Worm (Caenorhabditis elegans): ENCODE results near the gene F47D12.9.

The F47D12.9 gene

DNA sequence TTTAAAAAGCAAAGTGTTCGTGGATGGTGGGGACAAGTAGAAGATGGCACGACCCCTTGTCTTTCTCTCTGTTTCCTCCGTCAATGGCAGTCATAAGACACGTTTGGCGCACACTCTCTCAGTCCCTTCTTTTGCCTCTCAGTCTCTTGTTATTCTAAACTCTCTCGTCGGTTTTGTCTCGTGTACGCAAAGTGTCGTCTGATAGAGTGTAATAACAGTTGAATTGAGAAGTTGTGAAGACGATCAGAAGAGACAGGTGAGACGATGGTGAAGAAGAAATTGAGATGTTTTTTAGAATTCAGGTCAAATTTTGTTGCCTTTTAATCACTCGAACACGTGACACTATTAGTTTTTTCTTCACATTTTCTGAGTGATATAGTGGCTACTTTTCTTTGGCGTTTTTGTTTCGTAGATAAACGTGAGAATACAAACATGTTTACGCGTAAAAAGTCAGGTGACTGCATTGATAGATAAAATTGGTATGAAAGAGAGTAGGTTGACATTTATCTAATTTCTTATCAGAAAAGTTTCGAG lies at the start of gene F47D12.9:
Gene F47D12.9 (minus strand): TSS at position 267 of the 534 bp plus-strand sequence.
- TF ChIP-seq unc-62 (GFP tag; optimal IDR thresholded peaks at IDR 0.05): no peak

DNA sequence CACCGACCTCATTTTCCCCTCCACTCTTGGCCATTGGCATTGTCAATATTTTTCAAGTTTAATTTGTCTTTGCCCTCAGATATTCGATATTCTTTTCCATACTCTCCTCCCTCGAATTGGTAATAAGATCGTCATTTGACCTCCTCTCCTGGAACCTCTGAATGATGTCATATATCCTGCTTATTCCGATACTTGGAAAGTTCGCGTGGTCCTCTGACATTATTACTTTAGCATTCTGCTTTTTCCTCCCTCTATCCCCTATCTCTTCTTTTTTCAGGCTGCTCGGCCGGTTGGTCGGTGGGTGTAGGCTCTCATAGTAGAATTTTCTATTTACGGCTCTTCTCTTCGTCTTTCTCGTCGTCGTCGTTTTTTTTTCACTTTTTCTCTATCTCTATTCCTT lies 49.3 kb upstream of the F47D12.9 start:
- TF ChIP-seq unc-62 (GFP tag; optimal IDR thresholded peaks at IDR 0.05): no peak

DNA sequence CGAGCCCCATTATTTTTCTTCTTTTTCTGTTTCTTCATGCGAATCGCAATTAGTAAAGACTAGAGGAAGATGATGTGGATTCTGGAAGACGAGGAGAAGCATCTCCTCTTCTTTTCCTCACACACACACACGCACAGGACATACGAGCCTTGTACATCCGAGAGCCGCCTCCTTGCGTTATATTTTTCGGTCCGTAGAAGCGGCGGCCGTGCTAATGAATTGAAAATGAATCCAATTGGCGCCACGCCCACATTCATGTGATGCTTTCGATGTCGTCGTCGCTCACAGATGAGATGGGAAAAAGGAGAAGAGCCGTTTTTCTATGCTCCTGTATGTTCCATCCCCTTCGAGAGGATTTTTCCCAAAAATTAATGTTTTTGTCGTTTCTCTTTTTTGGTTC lies 48.3 kb upstream of the F47D12.9 start:
- no peak for TF ChIP-seq unc-62 (GFP tag; optimal IDR thresholded peaks at IDR 0.05)

DNA sequence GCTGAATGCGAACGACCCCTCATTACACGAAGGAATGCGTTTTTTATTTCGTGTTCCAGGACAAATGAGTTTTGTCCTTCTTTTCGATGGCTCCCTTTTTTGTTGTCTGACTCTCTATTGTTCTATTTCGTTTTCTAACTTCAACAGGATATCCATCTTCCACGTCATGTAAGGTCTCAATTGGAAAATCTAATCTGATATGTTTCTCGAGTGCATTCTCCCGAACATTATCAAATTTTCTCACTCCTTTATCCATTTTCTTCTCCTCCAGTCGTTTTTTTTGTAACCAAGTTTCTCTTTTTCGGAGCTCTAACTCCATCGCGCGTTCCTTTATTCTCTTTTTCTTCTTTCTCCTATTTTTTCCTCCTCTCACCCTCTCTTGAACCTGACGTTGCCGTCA lies 47.2 kb upstream of the F47D12.9 start:
- TF ChIP-seq unc-62 (GFP tag; optimal IDR thresholded peaks at IDR 0.05): no peak

DNA sequence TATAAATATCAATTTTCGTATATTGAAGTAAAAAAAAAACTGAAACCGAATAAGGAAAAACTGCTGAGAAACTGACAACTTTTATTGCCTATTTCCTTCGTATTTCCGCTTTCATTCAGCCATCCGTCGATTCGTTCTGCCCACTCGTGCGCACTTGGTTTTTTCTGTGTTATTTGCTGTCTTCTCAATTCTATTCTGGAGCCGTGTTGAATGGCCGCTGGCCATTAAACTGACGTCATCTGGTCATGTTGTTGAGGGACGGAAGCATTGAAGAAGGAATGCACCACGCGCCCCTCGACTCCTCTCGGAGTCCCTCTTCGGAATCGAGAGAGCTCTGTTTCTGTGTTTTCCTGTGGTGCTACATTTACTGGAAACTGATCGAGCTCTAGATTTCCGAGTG lies 45.4 kb upstream of the F47D12.9 start:
- no peak for TF ChIP-seq unc-62 (GFP tag; optimal IDR thresholded peaks at IDR 0.05)

DNA sequence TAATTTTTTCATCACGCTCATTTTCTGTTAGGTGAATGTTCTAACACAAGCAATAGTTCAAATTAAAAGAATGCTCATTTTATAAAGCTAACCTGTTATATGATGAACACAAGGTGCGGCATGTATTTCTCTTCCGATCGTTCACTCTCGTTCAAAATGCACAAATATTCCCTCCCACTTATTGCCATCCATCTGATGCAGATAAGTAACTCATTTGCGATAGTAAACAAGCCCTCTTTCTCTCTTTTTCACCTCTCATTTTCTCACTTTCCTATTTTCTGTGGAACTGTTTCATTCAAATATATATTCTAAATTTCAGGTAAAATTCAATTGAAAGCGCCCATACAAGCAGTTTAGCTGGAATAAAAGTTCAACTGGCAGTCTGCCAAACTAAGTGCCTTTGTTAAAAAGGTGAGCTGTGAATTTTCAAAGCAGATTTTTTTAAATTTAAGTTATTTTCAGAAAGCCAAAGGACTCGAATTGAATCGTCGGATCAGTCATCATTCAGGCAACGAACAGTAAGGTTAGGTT lies 42.9 kb upstream of the F47D12.9 start, which contains the start of the genes trmt-10C.2 and C56G2.22:
Gene trmt-10C.2 (plus strand): TSS at position 314 of the 531 bp plus-strand sequence.
Gene C56G2.22 (plus strand): TSS at position 481 of the 531 bp plus-strand sequence.
- no peak for TF ChIP-seq unc-62 (GFP tag; optimal IDR thresholded peaks at IDR 0.05)

DNA sequence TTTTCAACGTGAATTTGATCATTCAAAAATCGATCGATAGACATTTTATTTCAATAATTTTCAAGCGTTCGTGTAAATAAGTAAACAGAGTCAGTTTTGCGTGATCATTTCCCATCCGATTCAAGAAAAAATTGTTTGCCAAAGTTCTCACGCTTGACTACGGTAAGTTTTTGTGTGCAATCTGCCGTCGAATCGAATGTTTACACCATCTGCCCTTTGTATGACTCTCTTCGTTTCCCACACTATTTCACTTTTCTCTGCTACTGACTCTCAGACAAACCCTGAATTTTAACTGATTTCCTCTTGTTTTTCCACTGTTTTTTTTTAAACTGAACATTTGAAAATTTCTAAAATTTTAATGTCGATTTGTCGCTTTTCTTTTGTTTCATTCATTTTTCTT lies 41.6 kb upstream of the F47D12.9 start:
- no peak for TF ChIP-seq unc-62 (GFP tag; optimal IDR thresholded peaks at IDR 0.05)

DNA sequence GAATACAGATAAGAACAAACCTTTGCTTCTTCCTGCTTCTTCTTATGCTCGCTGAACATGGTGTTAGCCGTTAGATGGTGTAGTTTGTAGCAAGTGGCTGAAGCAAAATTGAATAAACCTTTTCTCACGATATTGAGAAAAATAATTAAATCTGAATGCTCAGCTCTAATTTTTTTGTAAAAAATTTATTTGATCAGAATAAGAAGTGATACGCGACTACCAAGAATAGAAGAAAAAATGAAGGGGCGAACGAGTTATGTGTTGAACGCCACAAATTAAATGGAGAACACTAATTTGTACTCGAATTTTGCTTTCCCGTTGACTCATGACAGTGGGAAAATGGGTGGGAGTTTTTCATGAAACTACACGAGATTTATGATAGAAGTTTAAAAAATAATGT lies 40.0 kb upstream of the F47D12.9 start, which contains the start of gene C56G2.9:
Gene C56G2.9 (minus strand): TSS at position 101 of the 400 bp plus-strand sequence.
- TF ChIP-seq unc-62 (GFP tag; optimal IDR thresholded peaks at IDR 0.05): no peak

DNA sequence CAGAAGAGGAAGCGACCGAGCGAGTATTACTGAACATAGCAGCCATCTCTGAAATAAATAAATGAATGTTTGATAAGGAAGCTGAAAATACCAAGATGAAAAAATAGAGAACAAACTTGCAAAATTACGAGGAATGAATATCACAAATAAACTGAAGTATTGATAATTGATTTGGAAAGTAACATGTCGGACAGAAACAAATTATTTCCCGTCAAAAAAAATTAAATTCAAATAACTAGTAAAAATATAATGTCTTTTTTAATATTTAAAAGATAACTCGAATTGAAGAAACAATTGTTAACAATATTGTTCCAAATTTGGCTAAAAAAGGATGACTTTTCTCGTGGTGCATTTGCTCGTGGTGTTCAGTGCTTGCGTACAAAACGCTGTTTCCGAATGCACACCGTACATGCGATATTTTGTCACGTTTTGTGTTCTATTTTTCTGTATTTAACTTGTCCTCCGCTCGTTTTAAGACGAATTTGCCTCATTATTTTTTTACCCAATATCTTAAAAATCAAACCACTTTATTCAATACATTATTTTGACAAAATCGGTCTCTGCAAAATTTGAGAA lies 38.8 kb upstream of the F47D12.9 start, which contains the start of gene rpn-13:
Gene rpn-13 (minus strand): TSS at position 51 of the 576 bp plus-strand sequence.
- TF ChIP-seq unc-62 (GFP tag; optimal IDR thresholded peaks at IDR 0.05): no peak

DNA sequence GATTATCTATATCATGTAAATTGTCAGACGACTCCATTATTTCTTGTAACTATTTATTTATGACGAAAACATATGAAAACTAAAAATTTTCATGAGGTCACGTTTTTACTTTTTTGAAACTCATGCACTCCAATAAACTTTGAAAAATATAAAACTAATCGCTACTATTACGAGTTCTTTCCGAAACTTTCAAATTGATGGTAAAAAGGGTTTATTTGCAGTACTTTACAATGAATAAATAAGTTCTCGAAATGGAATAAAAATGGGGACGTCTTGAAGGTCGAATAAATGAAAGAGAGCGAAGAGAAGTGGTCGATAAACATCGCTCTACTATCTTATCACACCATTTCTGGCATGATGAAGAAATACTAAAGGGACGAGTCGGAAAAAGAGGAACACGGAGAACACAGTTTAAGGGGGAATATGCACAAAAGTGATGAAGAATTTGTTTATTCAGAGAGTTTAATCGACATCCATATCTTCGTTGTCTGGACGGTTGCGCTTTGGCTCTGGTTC lies 36.8 kb upstream of the F47D12.9 start, which contains the start of gene let-767:
Gene let-767 (minus strand): TSS at position 51 of the 516 bp plus-strand sequence.
- TF ChIP-seq unc-62 (GFP tag; optimal IDR thresholded peaks at IDR 0.05): no peak

DNA sequence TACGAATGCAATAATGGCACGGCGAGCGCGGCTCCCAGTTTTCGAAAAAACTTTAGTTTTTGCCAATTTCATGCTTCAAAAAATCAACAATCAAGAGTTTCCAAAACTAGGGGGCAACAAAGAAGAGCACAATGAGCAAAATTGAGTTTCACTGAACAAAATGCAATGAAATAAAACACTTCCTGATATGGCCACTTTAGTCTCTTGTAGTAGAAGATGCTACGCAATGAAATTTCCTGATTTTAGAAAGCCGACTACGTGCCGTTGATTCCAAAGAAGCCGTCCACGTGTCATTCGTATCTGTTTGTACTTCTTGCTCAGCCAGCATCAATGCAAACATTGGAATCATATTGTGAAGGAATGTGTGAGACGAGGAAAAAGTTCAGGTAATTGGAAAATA lies 31.2 kb upstream of the F47D12.9 start:
- TF ChIP-seq unc-62 (GFP tag; optimal IDR thresholded peaks at IDR 0.05): no peak

DNA sequence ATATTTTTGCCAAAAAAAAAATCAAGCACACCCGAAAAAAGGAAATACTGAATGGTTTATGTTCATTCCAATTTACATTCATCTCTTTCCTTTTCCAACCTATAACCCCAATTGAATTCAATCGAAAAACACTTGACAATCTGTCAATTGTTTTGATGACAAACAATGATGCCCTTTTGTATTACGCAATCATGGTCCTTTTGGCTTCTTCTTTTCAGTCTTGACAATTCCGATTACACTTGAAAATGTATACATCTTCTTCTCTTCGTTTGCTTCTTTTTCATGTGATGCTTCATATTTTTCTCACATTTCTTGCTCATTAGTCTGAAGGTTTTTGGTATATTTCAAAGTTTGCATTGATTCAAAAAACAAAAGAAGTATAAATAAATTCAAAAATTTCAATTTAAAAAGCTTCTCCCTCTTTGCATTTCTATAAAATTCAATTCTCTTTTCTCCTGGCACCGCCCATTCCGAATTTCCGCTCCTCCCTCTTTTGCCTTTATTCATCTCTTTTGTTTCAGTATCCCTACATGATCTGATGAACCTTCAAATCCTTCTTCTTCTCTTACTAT lies 28.1 kb upstream of the F47D12.9 start, which contains the start of gene C56G2.4:
Gene C56G2.4 (plus strand): TSS at position 522 of the 572 bp plus-strand sequence.
- no peak for TF ChIP-seq unc-62 (GFP tag; optimal IDR thresholded peaks at IDR 0.05)

DNA sequence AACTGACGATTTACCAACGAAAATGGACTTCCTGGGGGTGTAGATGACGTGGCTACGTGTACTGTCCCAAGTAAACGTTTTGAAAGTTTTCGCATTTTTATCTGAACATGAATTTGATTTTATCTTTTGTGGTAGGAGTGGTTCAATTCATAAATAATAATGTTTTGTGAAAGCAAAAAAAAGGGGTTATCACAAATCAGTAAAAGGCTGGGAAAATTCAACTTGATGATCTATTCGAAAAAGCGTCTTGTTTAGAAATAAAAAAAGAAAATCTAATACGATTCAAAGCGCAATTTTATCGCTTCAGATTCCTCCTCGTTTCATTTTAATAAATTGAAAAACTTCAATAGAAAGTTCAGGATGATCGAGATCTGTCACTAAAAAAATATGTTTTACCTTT lies 21.0 kb upstream of the F47D12.9 start, which contains the start of gene C56G2.5:
Gene C56G2.5 (minus strand): TSS at position 101 of the 400 bp plus-strand sequence.
- TF ChIP-seq unc-62 (GFP tag; optimal IDR thresholded peaks at IDR 0.05): no peak

DNA sequence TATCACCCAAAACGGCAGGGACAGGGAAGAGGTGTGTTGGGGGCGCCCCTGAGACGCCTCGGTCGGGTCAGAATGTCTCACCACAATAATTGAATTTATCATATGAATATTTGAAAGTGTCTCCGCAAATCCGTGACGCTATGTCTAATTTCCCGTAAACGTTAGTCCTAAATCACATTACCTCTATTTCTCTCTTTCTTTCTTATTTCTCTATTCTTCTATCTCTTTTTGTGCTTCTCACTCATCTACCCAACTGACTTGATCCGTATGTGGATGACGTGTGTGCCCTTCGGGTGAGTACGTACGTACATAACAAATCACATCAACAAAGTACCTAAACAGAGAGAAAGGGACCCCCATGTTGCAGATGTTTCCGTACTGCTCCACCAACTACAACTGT lies 14.2 kb upstream of the F47D12.9 start:
- no peak for TF ChIP-seq unc-62 (GFP tag; optimal IDR thresholded peaks at IDR 0.05)

DNA sequence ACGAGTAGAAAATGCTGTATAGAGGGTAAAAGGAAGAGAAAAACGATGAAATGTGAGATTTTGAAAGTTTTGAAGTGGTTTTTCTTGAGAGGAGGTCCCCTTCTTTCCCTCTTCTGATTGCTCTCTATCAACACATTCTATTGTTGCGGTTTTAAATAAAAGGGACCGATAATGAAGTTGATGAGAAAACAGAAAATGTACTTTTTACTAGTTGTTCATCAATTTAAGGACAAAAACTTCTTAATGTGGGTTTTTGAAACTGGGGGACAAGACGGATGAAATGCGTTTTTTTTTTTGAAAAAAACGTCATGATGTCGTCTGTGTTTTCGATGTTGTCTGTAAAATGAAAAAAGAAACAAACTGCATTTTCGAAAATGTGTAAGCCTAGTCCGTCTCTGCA lies 13.6 kb upstream of the F47D12.9 start:
- TF ChIP-seq unc-62 (GFP tag; optimal IDR thresholded peaks at IDR 0.05): no peak

DNA sequence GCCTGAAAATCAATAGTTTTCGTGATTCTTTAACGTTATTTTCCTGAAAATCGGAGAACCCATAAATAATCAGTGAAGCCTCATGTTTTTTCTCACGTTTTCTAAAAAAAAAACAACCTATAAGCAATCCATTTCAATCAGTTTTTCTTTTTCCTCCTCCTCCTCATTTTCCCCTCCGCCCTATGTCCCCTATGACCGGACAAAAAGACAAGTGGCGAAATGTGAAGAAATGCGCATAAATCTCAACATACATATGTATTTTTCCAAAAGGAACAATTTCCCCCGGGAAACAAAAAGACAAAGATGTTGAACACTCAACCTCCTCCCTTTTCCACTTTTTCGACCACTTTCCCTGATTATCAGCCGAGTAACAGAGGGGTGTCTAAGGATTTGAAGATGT lies 12.3 kb upstream of the F47D12.9 start:
- TF ChIP-seq unc-62 (GFP tag; optimal IDR thresholded peaks at IDR 0.05): no peak

Data from whole organism, dauer.